Worm (Caenorhabditis elegans) whole organism, L4 larva: ENCODE results near the gene clec-57.

Experiments used
- T26A8.4 ChIP-seq: fragments of 200-800 bp; sonication (Bioruptor generic); IDR thresholded peaks from 2 replicates; pipeline ENCODE4 v1.3.6; 2022; ENCODE audit warnings: missing genetic modification characterization, missing compliant biosample characterization
- aha-1 ChIP-seq: fragments of 150-350 bp; peaks from one replicate; lab custom pipeline; 2014; ENCODE audit warnings: missing biosample characterization, missing genetic modification characterization
- dmd-6 ChIP-seq: fragments of 200-800 bp; sonication (Bioruptor generic); IDR thresholded peaks from 2 replicates; pipeline ENCODE4 v1.3.6; 2022; ENCODE audit warnings: missing genetic modification reagents, missing genetic modification characterization, missing compliant biosample characterization
- lim-7 ChIP-seq: fragments of 200-800 bp; sonication (Bioruptor generic); IDR thresholded peaks from 2 replicates; pipeline ENCODE4 v1.3.6; 2022; ENCODE audit warnings: missing genetic modification characterization, missing compliant biosample characterization
- mep-1 ChIP-seq: fragments of 150-350 bp; sonication (generic microtip); optimal IDR thresholded peaks from 3 replicates; lab custom pipeline; 2014; ENCODE audit warnings: missing biosample characterization, missing genetic modification characterization
- mxl-2 ChIP-seq: fragments of 200-800 bp; sonication (Bioruptor generic); conservative IDR thresholded peaks from 2 replicates; pipeline ENCODE4 v1.3.6; 2022; ENCODE audit warnings: missing genetic modification reagents, missing genetic modification characterization, missing compliant biosample characterization
- nhr-11 ChIP-seq: fragments of 150-350 bp; optimal IDR thresholded peaks from 2 replicates; lab custom pipeline; 2014; ENCODE audit warnings: missing biosample characterization, missing genetic modification characterization
- nhr-25 ChIP-seq: sonication (generic microtip); optimal IDR thresholded peaks from 2 replicates; lab custom pipeline; 2017; ENCODE audit warnings: missing genetic modification characterization, mild to moderate bottlenecking, missing compliant biosample characterization, antibody characterized with exemption, moderate library complexity, borderline replicate concordance; ENCODE audit not compliant: insufficient read depth
- set-16 ChIP-seq: fragments of 200-800 bp; sonication (Bioruptor generic); IDR thresholded peaks from 2 replicates; pipeline ENCODE4 v1.3.6; 2022; ENCODE audit warnings: missing genetic modification reagents, missing genetic modification characterization, missing compliant biosample characterization
- snpc-4 ChIP-seq: fragments of 150-350 bp; optimal IDR thresholded peaks from 2 replicates; lab custom pipeline; 2014; ENCODE audit warnings: missing biosample characterization, missing genetic modification characterization
- spr-3 ChIP-seq: fragments of 200-800 bp; sonication (Bioruptor generic); optimal IDR thresholded peaks from 2 replicates; lab custom pipeline; 2018; ENCODE audit warnings: mild to moderate bottlenecking, missing genetic modification characterization, missing compliant biosample characterization
- ztf-11 ChIP-seq: fragments of 150-350 bp; optimal IDR thresholded peaks from 2 replicates; lab custom pipeline; 2014; ENCODE audit warnings: missing biosample characterization, missing genetic modification characterization

- TF ChIP-seq mxl-2 (GFP tag; lab: Robert Waterston, UW): no peak
- TF ChIP-seq aha-1 (tag; lab: Kevin White, UChicago): no peak
- no peak for TF ChIP-seq set-16 (GFP tag; lab: Robert Waterston, UW)
- TF ChIP-seq spr-3 (GFP tag; lab: Kevin White, UChicago): no peak
- TF ChIP-seq mep-1 (tag; lab: Kevin White, UChicago): no peak
- TF ChIP-seq lim-7: no peak
- TF ChIP-seq snpc-4: no peak
- TF ChIP-seq nhr-25: no peak
- no peak for TF ChIP-seq T26A8.4
- no peak for TF ChIP-seq nhr-11 (tag; lab: Kevin White, UChicago)
- no peak for TF ChIP-seq ztf-11 (tag; lab: Kevin White, UChicago)
- TF ChIP-seq dmd-6 (GFP tag; lab: Robert Waterston, UW): no peak
Observed at ce11 chrV:14460122-14460521, 8.9 kb upstream of the clec-57 start.
